Fruit fly (Drosophila melanogaster): ENCODE measurements around the gene Eip75B.

dm6 chr3L:17986411-17986826 is 78.1 kb downstream of the Eip75B start:
- TF ChIP-seq h (optimal IDR thresholded peaks at IDR 0.05) = no peak
- no peak for TF ChIP-seq insv (optimal IDR thresholded peaks at IDR 0.05)
- TF ChIP-seq psq (optimal IDR thresholded peaks at IDR 0.05) = no peak
- TF ChIP-seq Myc (optimal IDR thresholded peaks at IDR 0.05) = no peak
- TF ChIP-seq ttk (optimal IDR thresholded peaks at IDR 0.05) = no peak
- TF ChIP-seq Sin3A (optimal IDR thresholded peaks at IDR 0.05) = no peak
